Worm (Caenorhabditis elegans) whole organism, L3 larva: ENCODE measurements around the gene F40F8.4.

ENCODE experiments used
- R02D3.7 ChIP-seq: fragments of 150-350 bp; optimal IDR thresholded peaks from 2 replicates; lab custom pipeline; 2014; ENCODE audit warnings: missing biosample characterization, missing genetic modification characterization
- ama-1 ChIP-seq: fragments of 150-350 bp; optimal IDR thresholded peaks from 2 replicates; lab custom pipeline; 2018
- ceh-16 ChIP-seq: sonication (generic microtip); optimal IDR thresholded peaks from 2 replicates; lab custom pipeline; 2017; ENCODE audit warnings: missing biosample characterization, missing genetic modification characterization
- ceh-28 ChIP-seq: fragments of 150-350 bp; optimal IDR thresholded peaks from 2 replicates; lab custom pipeline; 2014; ENCODE audit warnings: missing biosample characterization, missing genetic modification reagents, missing genetic modification characterization
- ceh-9 ChIP-seq: sonication (generic microtip); optimal IDR thresholded peaks from 2 replicates; lab custom pipeline; 2018; ENCODE audit warnings: missing biosample characterization, missing genetic modification characterization
- daf-12 ChIP-seq: fragments of 150-350 bp; optimal IDR thresholded peaks from 2 replicates; lab custom pipeline; 2014; ENCODE audit warnings: missing biosample characterization, missing genetic modification reagents, missing genetic modification characterization
- egl-5 ChIP-seq: fragments of 150-350 bp; optimal IDR thresholded peaks from 2 replicates; lab custom pipeline; 2017; ENCODE audit warnings: missing biosample characterization, missing genetic modification reagents, missing genetic modification characterization, inconsistent platforms
- elt-1 ChIP-seq: fragments of 150-350 bp; optimal IDR thresholded peaks from 2 replicates; lab custom pipeline; 2014; ENCODE audit warnings: missing biosample characterization, missing genetic modification characterization
- elt-2 ChIP-seq: sonication (generic microtip); optimal IDR thresholded peaks from 2 replicates; lab custom pipeline; 2016; ENCODE audit warnings: missing genetic modification reagents, mild to moderate bottlenecking, missing genetic modification characterization, missing compliant biosample characterization
- eor-1 ChIP-seq, 2 experiments: fragments of 150-350 bp; optimal IDR thresholded peaks; 2 replicates each; lab custom pipeline; 2014 to 2018; ENCODE audit warnings: missing biosample characterization in 2 of 2, missing genetic modification characterization in 2 of 2
- fkh-10 ChIP-seq: sonication (generic microtip); optimal IDR thresholded peaks from 2 replicates; lab custom pipeline; 2017; ENCODE audit warnings: missing biosample characterization, missing genetic modification reagents, missing genetic modification characterization
- fkh-2 ChIP-seq: fragments of 150-350 bp; optimal IDR thresholded peaks from 2 replicates; lab custom pipeline; 2014; ENCODE audit warnings: missing biosample characterization, missing genetic modification reagents, missing genetic modification characterization
- hmg-11 ChIP-seq: sonication (generic microtip); optimal IDR thresholded peaks from 2 replicates; lab custom pipeline; 2016; ENCODE audit warnings: missing genetic modification characterization, missing compliant biosample characterization
- jun-1 ChIP-seq: fragments of 150-350 bp; optimal IDR thresholded peaks from 2 replicates; lab custom pipeline; 2014; ENCODE audit warnings: missing biosample characterization, missing genetic modification reagents, missing genetic modification characterization
- lin-15B ChIP-seq: fragments of 150-350 bp; optimal IDR thresholded peaks from 2 replicates; lab custom pipeline; 2014; ENCODE audit warnings: missing biosample characterization, missing genetic modification characterization
- lin-39 ChIP-seq: fragments of 150-350 bp; optimal IDR thresholded peaks from 2 replicates; lab custom pipeline; 2018; ENCODE audit warnings: missing biosample characterization, missing genetic modification reagents, missing genetic modification characterization
- lsy-12 ChIP-seq: sonication (generic microtip); optimal IDR thresholded peaks from 2 replicates; lab custom pipeline; 2016; ENCODE audit warnings: mild to moderate bottlenecking, missing genetic modification characterization, missing compliant biosample characterization
- mml-1 ChIP-seq: fragments of 150-350 bp; sonication (generic microtip); optimal IDR thresholded peaks from 3 replicates; lab custom pipeline; 2014; ENCODE audit warnings: missing biosample characterization, missing genetic modification characterization
- nfya-1 ChIP-seq: sonication (generic microtip); optimal IDR thresholded peaks from 2 replicates; lab custom pipeline; 2017; ENCODE audit warnings: missing genetic modification characterization, mild to moderate bottlenecking, missing compliant biosample characterization, antibody characterized with exemption, moderate library complexity; ENCODE audit not compliant: insufficient read depth
- nhr-11 ChIP-seq: fragments of 150-350 bp; optimal IDR thresholded peaks from 2 replicates; lab custom pipeline; 2014; ENCODE audit warnings: missing biosample characterization, missing genetic modification characterization
- nhr-12 ChIP-seq: fragments of 150-350 bp; optimal IDR thresholded peaks from 2 replicates; lab custom pipeline; 2014; ENCODE audit warnings: missing biosample characterization, missing genetic modification characterization
- nhr-23 ChIP-seq: fragments of 150-350 bp; optimal IDR thresholded peaks from 2 replicates; lab custom pipeline; 2014; ENCODE audit warnings: missing biosample characterization, missing genetic modification reagents, missing genetic modification characterization
- nhr-237 ChIP-seq: fragments of 150-350 bp; optimal IDR thresholded peaks from 2 replicates; lab custom pipeline; 2014; ENCODE audit warnings: missing biosample characterization, missing genetic modification characterization
- nhr-25 ChIP-seq: sonication (generic microtip); optimal IDR thresholded peaks from 2 replicates; lab custom pipeline; 2017; ENCODE audit warnings: missing biosample characterization, missing genetic modification characterization
- nhr-28 ChIP-seq: fragments of 150-350 bp; optimal IDR thresholded peaks from 2 replicates; lab custom pipeline; 2014; ENCODE audit warnings: missing biosample characterization, missing genetic modification characterization
- nhr-43 ChIP-seq: sonication (generic microtip); optimal IDR thresholded peaks from 2 replicates; lab custom pipeline; 2016; ENCODE audit warnings: mild to moderate bottlenecking, missing genetic modification characterization, missing compliant biosample characterization; ENCODE audit not compliant: poor library complexity, severe bottlenecking
- nhr-67 ChIP-seq: fragments of 150-350 bp; optimal IDR thresholded peaks from 2 replicates; lab custom pipeline; 2014; ENCODE audit warnings: missing biosample characterization, missing genetic modification characterization
- nhr-76 ChIP-seq: fragments of 150-350 bp; sonication (generic microtip); optimal IDR thresholded peaks from 5 replicates; lab custom pipeline; 2014; ENCODE audit warnings: missing biosample characterization, missing genetic modification characterization
- nhr-77 ChIP-seq: fragments of 150-350 bp; optimal IDR thresholded peaks from 2 replicates; lab custom pipeline; 2014; ENCODE audit warnings: missing biosample characterization, missing genetic modification characterization
- pha-4 ChIP-seq: fragments of 150-350 bp; optimal IDR thresholded peaks from 2 replicates; lab custom pipeline; 2014; ENCODE audit warnings: missing biosample characterization, missing genetic modification reagents, missing genetic modification characterization
- pqm-1 ChIP-seq: fragments of 150-350 bp; optimal IDR thresholded peaks from 2 replicates; lab custom pipeline; 2017; ENCODE audit warnings: missing biosample characterization, missing genetic modification characterization, inconsistent platforms
- sea-2 ChIP-seq: fragments of 150-350 bp; sonication (generic microtip); optimal IDR thresholded peaks from 4 replicates; lab custom pipeline; 2014; ENCODE audit warnings: missing biosample characterization, missing genetic modification reagents, missing genetic modification characterization
- skn-1 ChIP-seq: fragments of 150-350 bp; optimal IDR thresholded peaks from 2 replicates; lab custom pipeline; 2014; ENCODE audit warnings: missing biosample characterization, missing genetic modification characterization
- snpc-4 ChIP-seq: fragments of 150-350 bp; optimal IDR thresholded peaks from 2 replicates; lab custom pipeline; 2014; ENCODE audit warnings: missing biosample characterization, missing genetic modification characterization
- tbx-2 ChIP-seq: sonication (generic microtip); optimal IDR thresholded peaks from 2 replicates; lab custom pipeline; 2016; ENCODE audit warnings: mild to moderate bottlenecking, missing genetic modification characterization, missing compliant biosample characterization
- unc-62 ChIP-seq: fragments of 150-350 bp; sonication (generic microtip); optimal IDR thresholded peaks from 4 replicates; lab custom pipeline; 2014; ENCODE audit warnings: missing biosample characterization, missing genetic modification reagents, missing genetic modification characterization
- zag-1 ChIP-seq: fragments of 150-350 bp; optimal IDR thresholded peaks from 2 replicates; lab custom pipeline; 2014; ENCODE audit warnings: missing biosample characterization, missing genetic modification characterization
- ztf-11 ChIP-seq: fragments of 150-350 bp; optimal IDR thresholded peaks from 2 replicates; lab custom pipeline; 2014; ENCODE audit warnings: missing biosample characterization, missing genetic modification characterization
- ztf-4 ChIP-seq: fragments of 150-350 bp; optimal IDR thresholded peaks from 2 replicates; lab custom pipeline; 2014; ENCODE audit warnings: missing biosample characterization, missing genetic modification characterization

The F40F8.4 gene

DNA sequence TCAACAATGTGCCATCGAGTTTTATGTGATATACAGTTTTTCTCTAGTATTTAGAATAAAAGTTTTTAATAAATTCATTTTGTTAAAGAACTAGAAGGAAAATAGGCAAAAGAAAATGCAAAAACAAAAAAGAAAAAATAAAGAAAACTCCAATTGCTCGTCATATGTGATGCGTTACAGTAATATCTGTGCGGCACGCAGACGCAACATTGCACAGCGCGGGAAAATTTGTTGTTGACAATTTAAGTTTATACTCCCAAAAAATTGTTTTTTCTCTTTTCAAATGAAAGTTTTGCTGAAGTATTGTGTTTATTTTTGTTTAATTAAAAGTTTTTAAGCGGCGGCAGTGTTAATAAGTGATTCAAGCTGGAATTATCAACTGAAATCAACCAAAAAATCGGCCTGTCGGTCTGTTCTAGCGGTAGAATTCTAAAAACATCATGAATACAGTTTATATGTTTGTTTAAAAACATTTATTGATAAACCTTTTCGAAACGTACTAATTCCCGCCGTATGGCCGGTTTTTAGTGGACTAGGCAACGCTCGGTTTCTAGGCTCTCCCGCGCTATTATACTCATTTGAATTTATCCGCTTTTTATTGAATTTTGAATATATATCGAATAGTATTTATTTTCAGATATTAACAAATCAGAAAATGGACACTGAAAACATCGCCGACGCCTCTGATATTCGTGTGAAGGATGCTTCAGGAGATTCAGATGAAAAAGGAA is 33.9 kb downstream of the F40F8.4 start, which contains the start of gene nasp-1:
Gene nasp-1 (plus strand): TSS at position 632 of the 731 bp plus-strand sequence.
- TF ChIP-seq fkh-2 (no peak), nhr-67 (tag; lab: Kevin White, UChicago) (no peak), nhr-25 (no peak), nfya-1 (tag; lab: Kevin White, UChicago) (peak; percentile 24), nhr-76 (tag; lab: Kevin White, UChicago) (no peak), mml-1 (tag; lab: Kevin White, UChicago) (no peak), pha-4 (tag; lab: Kevin White, UChicago) (peak; percentile 6), nhr-77 (tag; lab: Kevin White, UChicago) (no peak), elt-2 (no peak)

ce11 chrII:11104162-11104561 is 35.9 kb downstream of the F40F8.4 start, which contains the start of gene C09H10.9:
C09H10.9 (plus strand) TSS chrII:11104462.
- TF ChIP-seq daf-12 = no peak
- TF ChIP-seq nhr-237 (tag; lab: Kevin White, UChicago) = no peak
- no peak for TF ChIP-seq hmg-11 (tag; lab: Kevin White, UChicago)
- TF ChIP-seq fkh-2 = no peak
- TF ChIP-seq pqm-1 (tag; lab: Kevin White, UChicago) = no peak
- no peak for TF ChIP-seq eor-1 (tag; optimal IDR thresholded peaks at IDR 0.05; lab: Kevin White, UChicago)
- no peak for TF ChIP-seq lsy-12 (tag; lab: Kevin White, UChicago)
- no peak for TF ChIP-seq ztf-11 (tag; lab: Kevin White, UChicago)
- no peak for TF ChIP-seq jun-1 (tag; lab: Kevin White, UChicago)
- TF ChIP-seq lin-15B = no peak
- no peak for TF ChIP-seq ceh-28
- no peak for TF ChIP-seq ztf-4 (tag; lab: Kevin White, UChicago)
- no peak for TF ChIP-seq ceh-16 (tag; lab: Kevin White, UChicago)
- no peak for TF ChIP-seq skn-1 (tag; lab: Kevin White, UChicago)
- no peak for TF ChIP-seq nfya-1 (tag; lab: Kevin White, UChicago)
- TF ChIP-seq sea-2 = no peak
- no peak for TF ChIP-seq elt-2
- no peak for TF ChIP-seq nhr-77 (tag; lab: Kevin White, UChicago)

DNA sequence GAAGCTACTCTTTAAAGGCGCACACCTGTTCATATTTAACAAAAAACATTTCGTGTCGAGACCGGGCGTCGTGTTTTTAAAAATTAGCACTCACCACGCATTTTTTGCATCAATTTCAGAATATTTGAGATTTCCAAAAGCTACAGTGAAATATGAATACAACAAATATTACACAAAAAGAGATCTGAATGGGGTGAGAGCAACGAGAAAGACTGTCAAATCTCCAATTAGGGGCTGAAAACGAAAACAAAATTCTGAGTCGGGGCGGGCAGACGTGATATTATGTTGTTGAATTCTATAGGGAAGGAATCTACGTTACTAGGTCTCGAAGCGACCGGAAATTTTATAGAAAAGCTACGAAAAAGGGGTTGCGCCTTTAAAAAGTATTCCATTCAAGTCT is 36.4 kb downstream of the F40F8.4 start, which contains the start of gene C09H10.5:
Gene C09H10.5 (minus strand): TSS at position 101 of the 400 bp plus-strand sequence.
- TF ChIP-seq ceh-9 (no peak), sea-2 (no peak), ceh-28 (no peak), R02D3.7 (no peak), lsy-12 (tag; lab: Kevin White, UChicago) (no peak), nhr-28 (tag; lab: Kevin White, UChicago) (no peak), nhr-43 (no peak), hmg-11 (tag; lab: Kevin White, UChicago) (no peak), tbx-2 (tag; lab: Kevin White, UChicago) (no peak), elt-2 (no peak), nhr-77 (tag; lab: Kevin White, UChicago) (no peak), nhr-237 (tag; lab: Kevin White, UChicago) (no peak), ztf-11 (tag; lab: Kevin White, UChicago) (no peak), fkh-10 (GFP tag; lab: Kevin White, UChicago) (no peak), eor-1 (tag; optimal IDR thresholded peaks at IDR 0.05; lab: Kevin White, UChicago) (no peak), daf-12 (no peak), zag-1 (tag; lab: Kevin White, UChicago) (no peak), ama-1 (lab: Kevin White, UChicago) (no peak)

DNA sequence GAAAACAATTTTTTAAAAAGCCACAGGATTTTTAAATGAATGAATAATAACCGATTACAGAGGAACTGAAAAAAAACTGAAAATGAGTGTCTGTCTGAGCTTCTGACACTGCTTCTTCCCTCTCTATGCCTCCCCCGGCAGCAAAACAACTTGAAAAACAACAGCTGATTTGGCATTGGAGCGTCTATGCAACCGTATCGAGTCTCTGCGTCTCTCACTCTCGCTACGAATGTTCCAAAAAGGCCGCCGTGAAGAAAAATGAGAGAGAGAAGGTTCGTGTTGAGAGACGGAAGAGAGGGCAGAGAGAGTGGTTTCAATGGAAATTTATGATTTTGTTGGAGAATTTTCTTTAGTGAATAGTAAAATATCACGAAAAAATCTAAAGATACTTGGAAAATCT is 37.0 kb downstream of the F40F8.4 start:
- TF ChIP-seq egl-5 (tag; lab: Kevin White, UChicago) (peak; percentile 80), lsy-12 (tag; lab: Kevin White, UChicago) (no peak), nfya-1 (tag; lab: Kevin White, UChicago) (peak; percentile 76), nhr-12 (no peak), lin-15B (peak; percentile 82), pha-4 (tag; lab: Kevin White, UChicago) (peak; percentile 84), hmg-11 (tag; lab: Kevin White, UChicago) (peak; percentile 11), lin-39 (tag; lab: Kevin White, UChicago) (peak; percentile 79), nhr-11 (tag; lab: Kevin White, UChicago) (no peak), snpc-4 (tag; lab: Kevin White, UChicago) (peak; percentile 49), zag-1 (tag; lab: Kevin White, UChicago) (no peak), unc-62 (GFP tag; lab: Kevin White, UChicago) (no peak), nhr-23 (tag; lab: Kevin White, UChicago) (peak; percentile 72), pqm-1 (tag; lab: Kevin White, UChicago) (peak; percentile 29), ceh-9 (no peak), nhr-25 (peak; percentile 83), elt-1 (no peak), elt-2 (peak; percentile 48)
- TF ChIP-seq, all 47 proteins: peak for 11
